Worm (Caenorhabditis elegans): ENCODE measurements around the gene F07G11.2.
"Not testable (repeated sequence)": the region's sequence is repeated elsewhere in the genome, so short reads cannot be mapped to it uniquely, and the experiment has no call there.

The F07G11.2 gene

DNA sequence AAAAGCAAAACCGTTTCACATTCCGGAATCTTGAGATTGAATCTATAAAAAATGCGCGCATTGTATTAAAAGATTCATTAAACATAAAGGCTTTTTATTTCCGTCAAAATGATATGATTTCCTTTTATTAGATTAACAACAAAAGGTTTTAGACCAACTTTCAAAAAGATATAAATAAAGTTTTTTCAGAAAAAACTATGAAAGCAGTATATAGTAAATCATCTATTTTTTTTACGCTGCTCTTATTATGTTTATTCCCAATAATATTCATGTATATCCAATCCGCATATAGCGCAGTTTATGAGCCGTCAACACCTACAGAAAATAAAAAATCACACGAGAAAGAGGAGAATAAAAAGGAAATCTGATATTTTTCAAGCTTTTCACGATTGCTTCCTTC, at the start of gene F07G11.2:
F07G11.2 (plus strand) TSS at position 301 of the 400 bp plus-strand sequence.
- not testable (repeated sequence) for TF ChIP-seq ceh-16, nhr-237, crh-2 (tag; optimal IDR thresholded peaks at IDR 0.05)

DNA sequence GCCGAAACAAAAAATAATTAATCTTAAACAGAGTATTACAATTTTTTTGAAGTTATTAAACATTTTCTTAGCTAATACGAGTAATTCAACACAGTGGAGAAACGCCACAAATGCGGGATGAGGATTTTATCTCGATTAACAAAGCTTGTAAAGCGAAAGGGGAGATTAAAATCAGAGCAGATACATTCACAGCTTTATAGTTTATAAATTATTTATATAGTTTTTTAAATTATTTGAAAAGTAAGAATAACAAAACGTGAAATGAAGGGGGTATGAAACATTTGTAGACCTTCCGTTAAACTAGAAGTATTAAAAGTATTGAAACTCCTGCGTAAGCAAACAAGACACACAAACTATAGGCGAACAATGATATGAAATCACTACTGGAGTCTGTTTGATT, 49.5 kb upstream of the F07G11.2 start, which contains the start of gene C05C8.8:
C05C8.8 (minus strand) TSS at position 101 of the 400 bp plus-strand sequence.
- TF ChIP-seq nhr-12 (tag; optimal IDR thresholded peaks at IDR 0.05): no peak
- no peak for TF ChIP-seq ZK546.5 (tag; optimal IDR thresholded peaks at IDR 0.05)
- TF ChIP-seq ama-1 (optimal IDR thresholded peaks at IDR 0.05): no peak

DNA sequence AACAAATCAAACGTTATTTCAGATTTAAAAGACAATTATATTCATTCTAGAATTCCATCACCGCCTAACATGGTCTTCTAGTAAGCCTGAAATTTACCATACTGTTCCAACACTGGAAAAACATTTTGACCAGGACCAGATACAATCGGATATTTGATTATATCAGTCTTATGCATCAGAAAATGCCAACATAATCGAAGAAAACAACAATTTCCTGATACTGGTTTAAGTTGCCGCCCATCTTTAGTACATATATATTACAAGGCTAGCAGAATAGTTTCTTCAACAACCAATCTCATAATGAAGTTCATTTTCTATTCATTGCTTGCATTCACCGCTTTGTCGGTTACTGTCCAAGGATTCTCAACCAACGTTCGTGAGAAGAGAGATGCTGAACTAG, 45.6 kb upstream of the F07G11.2 start, which contains the start of gene C13A2.12:
C13A2.12 (plus strand) TSS at position 301 of the 400 bp plus-strand sequence.
- TF ChIP-seq nhr-237 (tag; optimal IDR thresholded peaks at IDR 0.05) (no peak), unc-55 (GFP tag; optimal IDR thresholded peaks at IDR 0.05) (no peak), lin-13 (GFP tag; optimal IDR thresholded peaks at IDR 0.05) (no peak), sma-9 (GFP tag; optimal IDR thresholded peaks at IDR 0.05) (no peak), sma-9 (tag; optimal IDR thresholded peaks at IDR 0.05) (no peak), lin-39 (tag; optimal IDR thresholded peaks at IDR 0.05) (no peak), egl-27 (tag; optimal IDR thresholded peaks at IDR 0.05) (no peak), gmeb-1 (tag; optimal IDR thresholded peaks at IDR 0.05) (no peak), elt-3 (tag; optimal IDR thresholded peaks at IDR 0.05) (no peak), nhr-6 (tag; optimal IDR thresholded peaks at IDR 0.05) (no peak), ztf-1 (GFP tag; conservative IDR thresholded peaks at IDR 0.05) (no peak), sem-4 (tag; optimal IDR thresholded peaks at IDR 0.05) (no peak), elt-1 (tag; optimal IDR thresholded peaks at IDR 0.05) (no peak), C34F6.9 (tag; optimal IDR thresholded peaks at IDR 0.05) (no peak), ceh-16 (tag; optimal IDR thresholded peaks at IDR 0.05) (no peak), skn-1 (tag; optimal IDR thresholded peaks at IDR 0.05) (no peak)

DNA sequence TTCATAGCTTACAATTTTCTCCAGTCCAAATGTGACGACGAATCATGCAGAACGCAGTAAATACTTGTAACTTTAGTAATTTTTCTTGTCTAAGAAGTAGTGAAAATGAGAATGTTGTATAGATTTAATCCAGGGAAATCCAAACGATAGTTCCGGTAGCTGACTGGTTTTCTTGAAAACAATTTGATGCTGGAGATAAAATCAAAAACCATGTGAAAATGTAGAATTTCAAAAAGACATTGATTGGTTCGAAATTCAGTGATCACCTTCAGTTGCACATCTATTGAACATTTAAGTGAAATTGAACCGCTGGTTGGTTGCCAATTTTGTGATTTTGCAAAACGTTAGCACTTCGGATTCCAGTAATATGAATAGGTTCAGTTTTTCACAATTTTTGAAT, 40.6 kb upstream of the F07G11.2 start, which contains the start of gene C13A2.9:
C13A2.9 (minus strand) TSS at position 101 of the 400 bp plus-strand sequence.
- TF ChIP-seq fos-1 (tag; optimal IDR thresholded peaks at IDR 0.05) (no peak), nhr-11 (tag; optimal IDR thresholded peaks at IDR 0.05) (no peak), ceh-82 (tag; optimal IDR thresholded peaks at IDR 0.05) (no peak), R02D3.7 (tag; optimal IDR thresholded peaks at IDR 0.05) (no peak), gmeb-1 (tag; optimal IDR thresholded peaks at IDR 0.05) (no peak), sma-3 (GFP tag; optimal IDR thresholded peaks at IDR 0.05) (no peak), elt-3 (tag; optimal IDR thresholded peaks at IDR 0.05) (no peak), nhr-6 (tag; optimal IDR thresholded peaks at IDR 0.05) (no peak), nhr-77 (tag; optimal IDR thresholded peaks at IDR 0.05) (no peak), alr-1 (tag; optimal IDR thresholded peaks at IDR 0.05) (no peak), mab-5 (tag; optimal IDR thresholded peaks at IDR 0.05) (no peak), ama-1 (optimal IDR thresholded peaks at IDR 0.05) (no peak), mdl-1 (tag; optimal IDR thresholded peaks at IDR 0.05) (no peak), aly-2 (tag; optimal IDR thresholded peaks at IDR 0.05) (no peak)

DNA sequence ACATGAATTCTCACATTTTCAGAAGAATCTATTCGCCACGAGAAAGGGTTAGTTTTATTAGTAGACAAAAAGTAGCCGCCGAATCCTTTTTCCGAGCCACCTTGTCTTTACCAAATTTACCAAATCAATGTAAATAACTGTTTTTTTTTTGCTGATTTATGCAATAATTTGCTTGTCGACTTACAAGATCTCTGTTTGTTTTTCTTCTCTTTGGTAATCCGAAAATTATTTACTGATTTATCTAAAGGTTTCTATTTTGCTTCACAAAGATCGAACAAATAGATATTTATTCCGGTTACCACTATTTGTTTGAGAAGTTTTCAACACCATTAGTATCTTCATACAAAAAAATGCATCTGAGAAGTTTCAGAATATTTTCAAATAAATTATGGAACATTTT, 38.6 kb upstream of the F07G11.2 start, which contains the start of gene C13A2.7:
C13A2.7 (plus strand) TSS at position 301 of the 400 bp plus-strand sequence.
- no peak for TF ChIP-seq nhr-129 (tag; optimal IDR thresholded peaks at IDR 0.05)
- no peak for TF ChIP-seq F13H6.1 (tag; optimal IDR thresholded peaks at IDR 0.05)
- TF ChIP-seq ceh-16 (tag; optimal IDR thresholded peaks at IDR 0.05): no peak
- TF ChIP-seq egl-27 (tag; optimal IDR thresholded peaks at IDR 0.05): no peak

DNA sequence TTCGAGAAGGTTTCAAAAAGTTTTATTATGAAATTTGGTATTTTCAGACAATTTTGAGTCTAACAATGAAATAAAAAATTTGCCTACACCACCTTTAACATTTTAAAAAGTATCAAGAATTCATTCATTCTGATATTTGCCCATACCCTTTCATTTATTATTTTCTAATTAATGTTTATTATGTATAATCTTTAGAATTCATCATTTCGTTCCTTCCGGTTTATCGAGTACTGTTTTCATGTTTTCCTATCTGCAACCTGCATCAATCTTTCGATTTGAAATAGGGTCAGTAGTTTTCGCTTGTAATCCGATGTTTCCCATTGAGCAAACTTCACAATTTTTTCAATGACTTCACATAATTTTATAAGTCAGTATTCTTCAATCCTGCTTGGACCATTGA, 35.2 kb upstream of the F07G11.2 start, which contains the start of gene C13A2.6:
C13A2.6 (plus strand) TSS at position 301 of the 400 bp plus-strand sequence.
- TF ChIP-seq ZK546.5 (tag; optimal IDR thresholded peaks at IDR 0.05): no peak
- TF ChIP-seq nhr-77 (tag; optimal IDR thresholded peaks at IDR 0.05): no peak
- no peak for TF ChIP-seq nhr-25 (tag; optimal IDR thresholded peaks at IDR 0.05)
- no peak for TF ChIP-seq lin-13 (GFP tag; optimal IDR thresholded peaks at IDR 0.05)
- TF ChIP-seq nhr-23 (tag; optimal IDR thresholded peaks at IDR 0.05): no peak
- no peak for TF ChIP-seq lin-11 (tag; optimal IDR thresholded peaks at IDR 0.05)
- no peak for TF ChIP-seq aly-2 (tag; optimal IDR thresholded peaks at IDR 0.05)
